Worm (Caenorhabditis elegans): ENCODE data around the gene slc-17.1.

ce11 chrX:17509048-17509776, 44.5 kb upstream of the slc-17.1 start:
- TF ChIP-seq B0261.1 (tag; optimal IDR thresholded peaks at IDR 0.05) (no peak), lin-35 (GFP tag; optimal IDR thresholded peaks at IDR 0.05) (no peak), lsy-27 (tag; optimal IDR thresholded peaks at IDR 0.05; ENCODE audit: borderline replicate concordance, insufficient read depth) (no peak), pha-4 (tag; optimal IDR thresholded peaks at IDR 0.05) (peak; percentile 60), madf-3 (GFP tag; IDR thresholded peaks at IDR 0.05) (no peak), B0035.1 (tag; optimal IDR thresholded peaks at IDR 0.05) (no peak), unc-62 (GFP tag; optimal IDR thresholded peaks at IDR 0.05) (no peak), cebp-1 (GFP tag; IDR thresholded peaks at IDR 0.05) (no peak), cebp-1 (tag; optimal IDR thresholded peaks at IDR 0.05) (no peak), K12H6.12 (tag; optimal IDR thresholded peaks at IDR 0.05) (no peak), C17E4.6 (GFP tag; IDR thresholded peaks at IDR 0.05) (no peak), cebp-2 (GFP tag; IDR thresholded peaks at IDR 0.05) (no peak)

Data from whole organism, young adult.